Worm (Caenorhabditis elegans) whole organism, midembryonic: ENCODE results near the gene F23H11.4.

ENCODE experiments used
- T22C8.4 ChIP-seq: fragments of 200-800 bp; sonication (Bioruptor generic); IDR thresholded peaks from 2 replicates; pipeline ENCODE4 v1.3.6; 2022; ENCODE audit warnings: missing genetic modification characterization, missing compliant biosample characterization
- cog-1 ChIP-seq: sonication (generic microtip); optimal IDR thresholded peaks from 2 replicates; lab custom pipeline; 2016; ENCODE audit warnings: missing genetic modification characterization, missing compliant biosample characterization
- flt-1 ChIP-seq: fragments of 200-800 bp; sonication (Bioruptor generic); IDR thresholded peaks from 2 replicates; pipeline ENCODE4 v1.3.6; 2022; ENCODE audit warnings: missing genetic modification characterization, missing compliant biosample characterization
- klf-2 ChIP-seq: fragments of 200-800 bp; sonication (Bioruptor generic); conservative IDR thresholded peaks from 2 replicates; pipeline ENCODE4 v1.3.6; 2022; ENCODE audit warnings: missing genetic modification reagents, missing genetic modification characterization, missing compliant biosample characterization
- med-1 ChIP-seq: sonication (generic microtip); optimal IDR thresholded peaks from 2 replicates; lab custom pipeline; 2017; ENCODE audit warnings: missing genetic modification characterization, mild to moderate bottlenecking, missing compliant biosample characterization, antibody characterized with exemption, missing genetic modification reagents; ENCODE audit not compliant: insufficient read depth
- ref-1 ChIP-seq: fragments of 200-800 bp; sonication (Bioruptor generic); conservative IDR thresholded peaks from 2 replicates; pipeline ENCODE4 v1.3.6; 2022; ENCODE audit warnings: missing genetic modification reagents, missing genetic modification characterization, missing compliant biosample characterization
- tab-1 ChIP-seq: fragments of 200-800 bp; sonication (Bioruptor generic); IDR thresholded peaks from 2 replicates; pipeline ENCODE4 v1.3.6; 2022; ENCODE audit warnings: missing genetic modification characterization, missing compliant biosample characterization
- ztf-23 ChIP-seq: fragments of 200-800 bp; sonication (Bioruptor generic); IDR thresholded peaks from 2 replicates; pipeline ENCODE4 v1.3.6; 2022; ENCODE audit warnings: missing genetic modification reagents, missing genetic modification characterization, missing compliant biosample characterization
- ztf-29 ChIP-seq: fragments of 200-800 bp; sonication (Bioruptor generic); IDR thresholded peaks from 2 replicates; pipeline ENCODE4 v1.3.6; 2022; ENCODE audit warnings: missing genetic modification reagents, missing genetic modification characterization, missing compliant biosample characterization

Gene F23H11.4

ce11 chrIII:901600-902250 lies 5.6 kb downstream of the F23H11.4 start:
- TF ChIP-seq cog-1: no peak
- TF ChIP-seq med-1 (GFP tag; lab: Kevin White, UChicago): no peak
- TF ChIP-seq klf-2 (GFP tag; lab: Robert Waterston, UW): no peak
- TF ChIP-seq ref-1: no peak
- TF ChIP-seq ztf-23 (GFP tag; lab: Robert Waterston, UW): no peak
- no peak for TF ChIP-seq T22C8.4 (GFP tag; lab: Robert Waterston, UW)
- no peak for TF ChIP-seq ztf-29 (GFP tag; lab: Robert Waterston, UW)
- no peak for TF ChIP-seq flt-1 (GFP tag; lab: Robert Waterston, UW)

DNA sequence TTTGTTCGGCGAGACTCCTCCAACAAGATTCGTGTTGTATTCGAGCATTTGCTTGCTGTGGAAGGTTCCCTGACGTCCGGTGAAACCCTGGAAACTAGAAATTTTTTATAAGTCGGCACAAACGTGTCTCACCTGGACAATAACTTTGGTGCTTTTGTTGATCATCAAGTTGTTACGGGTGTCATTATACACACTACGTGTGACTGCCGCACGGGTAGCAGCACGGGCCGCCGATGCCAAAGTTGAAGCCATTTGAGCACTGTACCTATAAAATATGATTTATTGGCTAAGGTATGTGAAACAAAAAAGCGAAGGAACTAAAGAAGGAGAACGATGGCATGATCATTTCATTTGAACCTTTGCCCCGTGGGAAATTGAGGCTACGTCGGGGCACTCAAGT lies 6.2 kb downstream of the F23H11.4 start, which contains the start of gene sucl-2:
Gene sucl-2 (minus strand): TSS at position 265 of the 400 bp plus-strand sequence.
- no peak for TF ChIP-seq flt-1 (GFP tag; lab: Robert Waterston, UW)

DNA sequence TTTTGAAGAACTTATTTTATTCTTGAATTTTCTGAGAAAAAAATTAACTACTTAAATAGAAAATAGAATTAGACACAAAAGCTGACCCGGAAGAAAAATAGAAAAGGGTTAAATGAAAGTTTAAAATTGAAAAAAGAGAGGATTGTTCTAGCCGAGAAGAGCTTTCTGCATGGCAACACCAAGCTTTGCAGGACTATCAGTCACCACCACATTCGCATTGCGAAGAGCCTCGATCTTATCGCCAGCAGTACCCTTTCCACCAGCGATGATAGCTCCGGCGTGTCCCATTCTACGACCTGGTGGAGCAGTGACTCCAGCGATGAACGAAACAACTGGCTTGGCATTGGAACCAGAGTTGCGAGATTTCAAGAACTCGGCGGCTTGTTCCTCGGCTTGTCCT lies 7.2 kb downstream of the F23H11.4 start:
- no peak for TF ChIP-seq tab-1
- TF ChIP-seq cog-1: no peak
- no peak for TF ChIP-seq ztf-29 (GFP tag; lab: Robert Waterston, UW)
- no peak for TF ChIP-seq ref-1
- no peak for TF ChIP-seq med-1 (GFP tag; lab: Kevin White, UChicago)
- no peak for TF ChIP-seq ztf-23 (GFP tag; lab: Robert Waterston, UW)
- no peak for TF ChIP-seq T22C8.4 (GFP tag; lab: Robert Waterston, UW)
- no peak for TF ChIP-seq klf-2 (GFP tag; lab: Robert Waterston, UW)
- TF ChIP-seq flt-1 (GFP tag; lab: Robert Waterston, UW): no peak

ce11 chrIII:896904-897303 lies 10.4 kb downstream of the F23H11.4 start:
- TF ChIP-seq flt-1 (GFP tag; lab: Robert Waterston, UW): no peak
- no peak for TF ChIP-seq ztf-23 (GFP tag; lab: Robert Waterston, UW)
- no peak for TF ChIP-seq tab-1
- no peak for TF ChIP-seq med-1 (GFP tag; lab: Kevin White, UChicago)
- no peak for TF ChIP-seq ztf-29 (GFP tag; lab: Robert Waterston, UW)
- no peak for TF ChIP-seq klf-2 (GFP tag; lab: Robert Waterston, UW)
- no peak for TF ChIP-seq ref-1
- no peak for TF ChIP-seq cog-1
- no peak for TF ChIP-seq T22C8.4 (GFP tag; lab: Robert Waterston, UW)

DNA sequence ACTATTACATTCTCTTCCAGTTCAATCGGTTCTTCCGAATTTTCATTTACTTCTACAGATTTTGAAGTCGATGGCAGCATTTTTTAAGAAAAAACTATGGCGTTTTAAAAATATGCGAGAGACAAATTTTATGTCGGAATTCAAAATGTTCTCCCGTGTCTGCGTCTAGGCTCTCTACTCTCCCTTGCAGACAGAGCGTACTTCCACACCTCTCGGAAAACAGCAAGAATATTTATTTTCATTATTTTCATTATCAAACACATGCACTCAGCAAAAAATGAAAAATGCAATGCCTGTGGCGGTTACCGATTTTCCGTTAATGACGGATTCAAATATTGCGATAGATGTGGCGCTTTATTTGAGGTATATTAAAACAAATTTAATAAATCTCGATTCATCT lies 11.8 kb downstream of the F23H11.4 start, which contains the start of the genes ztf-18 and F23H11.2:
Gene ztf-18 (minus strand): TSS at position 188 of the 400 bp plus-strand sequence.
Gene F23H11.2 (plus strand): TSS at position 223 of the 400 bp plus-strand sequence.
- no peak for TF ChIP-seq ref-1
- no peak for TF ChIP-seq ztf-29 (GFP tag; lab: Robert Waterston, UW)
- TF ChIP-seq klf-2 (GFP tag; lab: Robert Waterston, UW): no peak
- no peak for TF ChIP-seq cog-1

- TF ChIP-seq flt-1 (GFP tag; lab: Robert Waterston, UW): no peak
- TF ChIP-seq klf-2 (GFP tag; lab: Robert Waterston, UW): no peak
- TF ChIP-seq med-1 (GFP tag; lab: Kevin White, UChicago): no peak
- no peak for TF ChIP-seq ztf-29 (GFP tag; lab: Robert Waterston, UW)
- TF ChIP-seq T22C8.4 (GFP tag; lab: Robert Waterston, UW): no peak
- no peak for TF ChIP-seq tab-1
- no peak for TF ChIP-seq cog-1
- TF ChIP-seq ztf-23 (GFP tag; lab: Robert Waterston, UW): no peak
- TF ChIP-seq ref-1: no peak
These were observed 16.3 kb downstream of the F23H11.4 start, which contains the start of gene T24C4.10 for ce11 chrIII:891014-891413. T24C4.10 (minus strand) TSS chrIII:891243.

DNA sequence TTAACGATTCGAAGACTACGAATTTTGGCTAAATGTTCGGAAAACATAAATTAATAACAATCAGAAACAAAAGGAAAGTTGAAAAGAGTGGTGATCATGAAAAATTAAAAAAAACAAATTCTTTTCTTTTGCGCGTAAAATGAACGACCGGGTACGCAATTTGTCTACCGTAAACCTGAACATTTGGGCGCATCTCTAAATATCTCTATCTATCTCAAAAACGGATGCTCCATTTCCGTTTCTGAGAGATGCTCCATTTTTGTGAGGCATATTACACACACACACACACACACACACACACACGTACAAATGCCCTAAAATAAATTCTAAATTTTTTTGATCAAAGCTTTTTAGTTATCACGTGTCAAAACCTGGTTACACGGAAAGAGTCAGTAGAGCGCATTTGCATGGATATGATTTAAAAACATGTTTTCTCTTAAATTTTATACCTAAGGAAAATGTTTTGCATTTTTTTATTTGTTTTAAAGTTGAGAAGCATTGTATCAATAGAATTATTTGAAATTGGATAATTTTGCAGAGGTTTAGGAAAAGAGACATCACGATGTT lies 18.3 kb downstream of the F23H11.4 start:
- TF ChIP-seq flt-1 (GFP tag; lab: Robert Waterston, UW) (no peak), T22C8.4 (GFP tag; lab: Robert Waterston, UW) (no peak), ref-1 (no peak), cog-1 (no peak), ztf-29 (GFP tag; lab: Robert Waterston, UW) (no peak), med-1 (GFP tag; lab: Kevin White, UChicago) (no peak), ztf-23 (GFP tag; lab: Robert Waterston, UW) (no peak), tab-1 (no peak), klf-2 (GFP tag; lab: Robert Waterston, UW) (no peak)

ce11 chrIII:887874-888299 lies 19.5 kb downstream of the F23H11.4 start:
- peak; percentile 75 for TF ChIP-seq cog-1
- peak; percentile 90 for TF ChIP-seq T22C8.4 (GFP tag; lab: Robert Waterston, UW)
- no peak for TF ChIP-seq med-1 (GFP tag; lab: Kevin White, UChicago)
- no peak for TF ChIP-seq ref-1
- TF ChIP-seq tab-1: no peak
- TF ChIP-seq flt-1 (GFP tag; lab: Robert Waterston, UW): 0 out of 2 replicates have a peak, but pooled peaks have one; percentile 34
- no peak for TF ChIP-seq klf-2 (GFP tag; lab: Robert Waterston, UW)
- no peak for TF ChIP-seq ztf-29 (GFP tag; lab: Robert Waterston, UW)

ce11 chrIII:886726-887125 lies 20.6 kb downstream of the F23H11.4 start, which contains the start of gene zer-1:
zer-1 (minus strand) TSS chrIII:886793.
- TF ChIP-seq ztf-29 (GFP tag; lab: Robert Waterston, UW) (no peak), klf-2 (GFP tag; lab: Robert Waterston, UW) (no peak), flt-1 (GFP tag; lab: Robert Waterston, UW) (no peak), tab-1 (no peak)

- TF ChIP-seq ztf-23 (GFP tag; lab: Robert Waterston, UW) (no peak), ref-1 (no peak), T22C8.4 (GFP tag; lab: Robert Waterston, UW) (no peak), klf-2 (GFP tag; lab: Robert Waterston, UW) (no peak), cog-1 (no peak), ztf-29 (GFP tag; lab: Robert Waterston, UW) (no peak), med-1 (GFP tag; lab: Kevin White, UChicago) (no peak), tab-1 (no peak), flt-1 (GFP tag; lab: Robert Waterston, UW) (no peak)
These were observed 23.7 kb downstream of the F23H11.4 start for ce11 chrIII:883595-883994.
